Worm (Caenorhabditis elegans): Measurements from ENCODE around the gene zipt-2.3.

ce11 chrII:13752016-13752415, 36.3 kb upstream of the zipt-2.3 start, which contains the start of gene arrd-14:
- TF ChIP-seq unc-39 (tag; optimal IDR thresholded peaks at IDR 0.05), result no peak
- TF ChIP-seq skn-1 (tag; optimal IDR thresholded peaks at IDR 0.05), result no peak
- no peak for TF ChIP-seq fos-1 (tag; optimal IDR thresholded peaks at IDR 0.05)
- no peak for TF ChIP-seq nhr-77 (tag; optimal IDR thresholded peaks at IDR 0.05)
- TF ChIP-seq zag-1 (tag; optimal IDR thresholded peaks at IDR 0.05), result no peak
- TF ChIP-seq nhr-28 (tag; optimal IDR thresholded peaks at IDR 0.05), result no peak
- TF ChIP-seq elt-2 (tag; optimal IDR thresholded peaks at IDR 0.05), result no peak
- TF ChIP-seq nhr-237 (tag; optimal IDR thresholded peaks at IDR 0.05), result no peak
- no peak for TF ChIP-seq lin-39 (tag; optimal IDR thresholded peaks at IDR 0.05)
